Worm (Caenorhabditis elegans): ENCODE measurements around the gene F46B6.12.

The F46B6.12 gene

DNA sequence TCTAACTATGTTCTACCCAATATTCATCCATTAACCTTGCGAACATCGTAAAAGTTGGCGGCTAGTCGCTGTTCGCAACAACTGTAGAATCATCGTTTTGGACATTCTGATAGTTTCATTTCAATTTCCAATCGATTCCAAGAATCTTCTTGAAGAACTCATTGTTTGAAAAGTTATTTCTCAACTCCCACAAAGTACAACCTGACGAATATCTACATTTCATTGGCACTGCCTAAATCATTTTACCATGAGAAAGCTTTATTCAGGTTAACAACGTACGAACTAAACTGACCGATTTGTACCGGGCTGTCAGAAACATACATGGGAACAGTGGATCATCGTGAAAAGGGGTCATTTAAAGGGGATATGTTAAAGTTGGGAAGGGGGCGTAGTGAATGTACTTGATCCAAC, 11.1 kb upstream of the F46B6.12 start, which contains the start of gene F46B6.6 (continued):
- TF ChIP-seq mep-1 (tag; optimal IDR thresholded peaks at IDR 0.05), result peak; percentile 9
- TF ChIP-seq zip-11 (GFP tag; IDR thresholded peaks at IDR 0.05), result no peak
- TF ChIP-seq jun-1 (tag; optimal IDR thresholded peaks at IDR 0.05), result no peak
- TF ChIP-seq Y48G9A.11 (GFP tag; IDR thresholded peaks at IDR 0.05), result no peak
- no peak for TF ChIP-seq daf-16 (GFP tag; optimal IDR thresholded peaks at IDR 0.05)
- no peak for TF ChIP-seq daf-16 (tag; optimal IDR thresholded peaks at IDR 0.05)
- peak; percentile 24 for TF ChIP-seq spr-3 (GFP tag; optimal IDR thresholded peaks at IDR 0.05)
- peak in 1 of 2 experiments; percentile 49 for TF ChIP-seq unc-62 (GFP tag; optimal IDR thresholded peaks at IDR 0.05 in 1 of 2)
- TF ChIP-seq unc-62 (tag; optimal IDR thresholded peaks at IDR 0.05), result no peak
- no peak for TF ChIP-seq mdl-1 (tag; optimal IDR thresholded peaks at IDR 0.05)
- no peak for TF ChIP-seq pqm-1 (tag; optimal IDR thresholded peaks at IDR 0.05)
- no peak for TF ChIP-seq ceh-28 (tag; optimal IDR thresholded peaks at IDR 0.05)
- peak; percentile 10 for TF ChIP-seq unc-130 (GFP tag; optimal IDR thresholded peaks at IDR 0.05)
- no peak for TF ChIP-seq daf-19 (GFP tag; conservative IDR thresholded peaks at IDR 0.05)
- TF ChIP-seq dpl-1 (GFP tag; optimal IDR thresholded peaks at IDR 0.05), result no peak
- no peak for TF ChIP-seq ces-1 (GFP tag; optimal IDR thresholded peaks at IDR 0.05)
- TF ChIP-seq D1046.2 (GFP tag; IDR thresholded peaks at IDR 0.05), result no peak
- TF ChIP-seq egl-27 (tag; optimal IDR thresholded peaks at IDR 0.05), result no peak
- TF ChIP-seq nhr-11 (tag; optimal IDR thresholded peaks at IDR 0.05), result no peak
- no peak for TF ChIP-seq tag-97 (GFP tag; IDR thresholded peaks at IDR 0.05)
- no peak for TF ChIP-seq nhr-76 (tag; optimal IDR thresholded peaks at IDR 0.05)
- no peak for TF ChIP-seq Y75B8A.6 (GFP tag; IDR thresholded peaks at IDR 0.05)
- TF ChIP-seq tra-1 (GFP tag; IDR thresholded peaks at IDR 0.05), result no peak
- TF ChIP-seq php-3 (GFP tag; IDR thresholded peaks at IDR 0.05), result 0 out of 2 replicates have a peak, but pooled peaks have one; percentile 8
- TF ChIP-seq mxl-2 (GFP tag; conservative IDR thresholded peaks at IDR 0.05), result no peak
- no peak for TF ChIP-seq ceh-32 (tag; optimal IDR thresholded peaks at IDR 0.05; ENCODE audit: poor library complexity)
- no peak for TF ChIP-seq set-16 (GFP tag; IDR thresholded peaks at IDR 0.05)
- no peak for TF ChIP-seq hmg-1.1 (GFP tag; IDR thresholded peaks at IDR 0.05)
- no peak for TF ChIP-seq egl-43 (GFP tag; IDR thresholded peaks at IDR 0.05)
- TF ChIP-seq R02D3.7 (tag; optimal IDR thresholded peaks at IDR 0.05), result no peak
- TF ChIP-seq arid-1 (GFP tag; conservative IDR thresholded peaks at IDR 0.05), result 0 out of 2 replicates have a peak, but pooled peaks have one; percentile 21
- TF ChIP-seq ztf-7 (tag; optimal IDR thresholded peaks at IDR 0.05), result no peak
- TF ChIP-seq mxl-3 (GFP tag; optimal IDR thresholded peaks at IDR 0.05), result no peak
- no peak for TF ChIP-seq gei-8 (GFP tag; optimal IDR thresholded peaks at IDR 0.05)
- no peak for TF ChIP-seq hlh-30 (tag; optimal IDR thresholded peaks at IDR 0.05; ENCODE audit: insufficient read depth)
- TF ChIP-seq madf-9 (GFP tag; conservative IDR thresholded peaks at IDR 0.05), result no peak
- TF ChIP-seq lin-15B (tag; optimal IDR thresholded peaks at IDR 0.05), result no peak
- no peak for TF ChIP-seq ceh-20 (GFP tag; IDR thresholded peaks at IDR 0.05)
- no peak for TF ChIP-seq saeg-2 (GFP tag; IDR thresholded peaks at IDR 0.05)
- TF ChIP-seq T20F7.1 (GFP tag; optimal IDR thresholded peaks at IDR 0.05), result no peak
- no peak for TF ChIP-seq nhr-28 (tag; optimal IDR thresholded peaks at IDR 0.05)
- no peak for TF ChIP-seq vab-7 (GFP tag; IDR thresholded peaks at IDR 0.05)
- TF ChIP-seq duxl-1 (tag; optimal IDR thresholded peaks at IDR 0.05; ENCODE audit: poor library complexity), result no peak
- TF ChIP-seq F37D6.2 (tag; optimal IDR thresholded peaks at IDR 0.05), result no peak
- TF ChIP-seq ZK546.5 (tag; optimal IDR thresholded peaks at IDR 0.05), result no peak
- TF ChIP-seq cey-2 (tag; optimal IDR thresholded peaks at IDR 0.05; ENCODE audit: borderline replicate concordance, insufficient read depth), result no peak
- TF ChIP-seq sdz-12 (GFP tag; optimal IDR thresholded peaks at IDR 0.05), result peak; percentile 80
- no peak for TF ChIP-seq F26F4.8 (GFP tag; conservative IDR thresholded peaks at IDR 0.05)
- no peak for TF ChIP-seq Y105C5A.15 (GFP tag; IDR thresholded peaks at IDR 0.05)
- TF ChIP-seq fkh-10 (GFP tag; optimal IDR thresholded peaks at IDR 0.05), result no peak
- TF ChIP-seq Y5F2A.4 (GFP tag; optimal IDR thresholded peaks at IDR 0.05), result peak; percentile 36
- TF ChIP-seq snpc-1.2 (GFP tag; IDR thresholded peaks at IDR 0.05), result peak; percentile 44; the same call in 1 of the 2 replicates
